Worm (Caenorhabditis elegans) whole organism, L4/young adult: Measurements from ENCODE around the gene gspd-1.

Experiments used
- W03F9.2 ChIP-seq: fragments of 150-350 bp; optimal IDR thresholded peaks from 2 replicates; lab custom pipeline; 2014; ENCODE audit warnings: missing biosample characterization, missing genetic modification characterization
- dao-5 ChIP-seq: sonication (generic microtip); optimal IDR thresholded peaks from 2 replicates; lab custom pipeline; 2016; ENCODE audit warnings: missing genotype, missing genetic modification characterization, moderate library complexity, missing compliant biosample characterization
- him-1 ChIP-seq: sonication (generic microtip); optimal IDR thresholded peaks from 2 replicates; lab custom pipeline; 2016; ENCODE audit warnings: missing genotype, missing genetic modification reagents, missing genetic modification characterization, missing compliant biosample characterization

- TF ChIP-seq W03F9.2 (tag; lab: Kevin White, UChicago) (no peak), dao-5 (tag; lab: Kevin White, UChicago) (no peak), him-1 (no peak)
Observed at ce11 chrIV:11269483-11269882, 47.7 kb upstream of the gspd-1 start.
